Worm (Caenorhabditis elegans) whole organism, L4 larva: ENCODE results near the gene sulp-4.

Experiments used
- F10B5.3 ChIP-seq: sonication (generic microtip); optimal IDR thresholded peaks from 2 replicates; lab custom pipeline; 2016; ENCODE audit warnings: mild to moderate bottlenecking, missing genetic modification characterization, missing compliant biosample characterization
- ZK546.5 ChIP-seq, 2 experiments: sonication (generic microtip); optimal IDR thresholded peaks; 2 replicates each; lab custom pipeline; 2017; ENCODE audit warnings: missing biosample characterization in 2 of 2, missing genetic modification characterization in 2 of 2
- fos-1 ChIP-seq: fragments of 150-350 bp; optimal IDR thresholded peaks from 2 replicates; lab custom pipeline; 2014; ENCODE audit warnings: missing biosample characterization, missing genetic modification characterization
- hlh-30 ChIP-seq: sonication (generic microtip); optimal IDR thresholded peaks from 2 replicates; lab custom pipeline; 2017; ENCODE audit warnings: antibody characterized with exemption, mild to moderate bottlenecking, missing genetic modification characterization, missing compliant biosample characterization; ENCODE audit not compliant: insufficient read depth
- unc-62 ChIP-seq, 3 experiments: fragments of 150-350 bp in 1 of 3; sonication (generic microtip); optimal IDR thresholded peaks in 2 of 3; peaks in 1 of 3; 1 replicate in 1 of 3; 2 replicates in 2 of 3; lab custom pipeline; 2014 to 2017; ENCODE audit warnings: missing biosample characterization in 3 of 3, missing genetic modification characterization in 3 of 3, missing genetic modification reagents in 3 of 3, missing genotype in 1 of 3
- ztf-7 ChIP-seq: fragments of 150-350 bp; optimal IDR thresholded peaks from 2 replicates; lab custom pipeline; 2014; ENCODE audit warnings: missing biosample characterization, missing genetic modification characterization

DNA sequence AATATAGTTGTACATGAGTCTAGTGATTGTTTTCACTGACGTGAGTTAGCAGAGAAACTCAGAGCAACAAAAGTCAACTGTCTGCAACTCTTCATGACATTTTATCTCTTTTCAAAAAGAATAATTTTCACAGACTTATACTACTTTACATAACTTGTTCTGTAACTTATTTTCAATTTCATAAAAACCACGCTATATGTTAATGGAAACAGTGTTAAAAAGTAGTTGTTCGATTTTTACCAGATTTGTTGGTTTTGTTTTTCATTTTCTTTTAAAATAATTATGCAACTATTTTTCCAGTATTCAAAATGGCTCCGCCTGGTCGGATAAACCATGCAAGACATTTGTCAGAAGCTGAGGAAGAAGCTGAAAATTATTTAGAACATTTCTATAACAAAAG is at the start of gene sulp-4:
- TF ChIP-seq unc-62 (GFP tag; optimal IDR thresholded peaks at IDR 0.05 in 1 of 2; lab: Kevin White, UChicago) (no peak), unc-62 (tag; optimal IDR thresholded peaks at IDR 0.05; lab: Kevin White, UChicago) (no peak), ZK546.5 (tag; optimal IDR thresholded peaks at IDR 0.05; lab: Kevin White, UChicago) (no peak), hlh-30 (no peak), fos-1 (no peak), F10B5.3 (tag; lab: Kevin White, UChicago) (no peak), ztf-7 (tag; lab: Kevin White, UChicago) (no peak)
